Worm (Caenorhabditis elegans) whole organism, L2 larva: ENCODE data around the gene htp-2.

ENCODE experiments used
- C34F6.9 ChIP-seq: fragments of 150-350 bp; optimal IDR thresholded peaks from 2 replicates; lab custom pipeline; 2014; ENCODE audit warnings: missing biosample characterization, missing genetic modification characterization
- F13H6.1 ChIP-seq: sonication (generic microtip); optimal IDR thresholded peaks from 2 replicates; lab custom pipeline; 2016; ENCODE audit warnings: missing genetic modification characterization, missing compliant biosample characterization
- R02D3.7 ChIP-seq: fragments of 150-350 bp; optimal IDR thresholded peaks from 2 replicates; lab custom pipeline; 2014; ENCODE audit warnings: missing biosample characterization, missing genetic modification characterization
- Y55F3AM.14 ChIP-seq: fragments of 200-800 bp; sonication (Bioruptor generic); optimal IDR thresholded peaks from 2 replicates; lab custom pipeline; 2018; ENCODE audit warnings: mild to moderate bottlenecking, missing genetic modification characterization, missing compliant biosample characterization
- ZK546.5 ChIP-seq: sonication (generic microtip); optimal IDR thresholded peaks from 2 replicates; lab custom pipeline; 2017; ENCODE audit warnings: missing biosample characterization, missing genetic modification characterization
- alr-1 ChIP-seq: fragments of 150-350 bp; optimal IDR thresholded peaks from 2 replicates; lab custom pipeline; 2014; ENCODE audit warnings: missing biosample characterization, missing genetic modification characterization
- aly-2 ChIP-seq: fragments of 150-350 bp; optimal IDR thresholded peaks from 2 replicates; lab custom pipeline; 2014; ENCODE audit warnings: missing biosample characterization, missing genetic modification characterization
- blmp-1 ChIP-seq: sonication (generic microtip); optimal IDR thresholded peaks from 2 replicates; lab custom pipeline; 2017; ENCODE audit warnings: missing genetic modification characterization, mild to moderate bottlenecking, missing compliant biosample characterization, antibody characterized with exemption, moderate library complexity; ENCODE audit not compliant: insufficient read depth
- ceh-16 ChIP-seq: fragments of 150-350 bp; optimal IDR thresholded peaks from 2 replicates; lab custom pipeline; 2014; ENCODE audit warnings: missing biosample characterization, missing genetic modification characterization
- ceh-82 ChIP-seq: fragments of 150-350 bp; optimal IDR thresholded peaks from 2 replicates; lab custom pipeline; 2014; ENCODE audit warnings: missing biosample characterization, missing genetic modification characterization
- crh-2 ChIP-seq: sonication (generic microtip); optimal IDR thresholded peaks from 2 replicates; lab custom pipeline; 2017; ENCODE audit warnings: missing biosample characterization, missing genetic modification characterization
- elt-3 ChIP-seq: sonication (generic microtip); optimal IDR thresholded peaks from 2 replicates; lab custom pipeline; 2017; ENCODE audit warnings: missing biosample characterization, missing genetic modification characterization
- gmeb-1 ChIP-seq: fragments of 150-350 bp; optimal IDR thresholded peaks from 2 replicates; lab custom pipeline; 2014; ENCODE audit warnings: missing biosample characterization, missing genetic modification characterization
- lin-11 ChIP-seq: fragments of 150-350 bp; sonication (generic microtip); optimal IDR thresholded peaks from 2 replicates; lab custom pipeline; 2014; ENCODE audit warnings: missing biosample characterization, missing genetic modification characterization, inconsistent platforms, mixed read lengths
- lin-13 ChIP-seq: fragments of 150-350 bp; optimal IDR thresholded peaks from 2 replicates; lab custom pipeline; 2014; ENCODE audit warnings: missing biosample characterization, missing genetic modification reagents, missing genetic modification characterization
- lin-39 ChIP-seq: fragments of 150-350 bp; optimal IDR thresholded peaks from 2 replicates; lab custom pipeline; 2014; ENCODE audit warnings: missing biosample characterization, missing genetic modification reagents, missing genetic modification characterization
- lsy-2 ChIP-seq, 2 experiments: fragments of 150-350 bp in 1 of 2; sonication (generic microtip) in 1 of 2; optimal IDR thresholded peaks; 2 replicates each; lab custom pipeline; 2014 to 2017; ENCODE audit warnings: missing biosample characterization in 2 of 2, missing genetic modification characterization in 2 of 2
- mab-5 ChIP-seq: fragments of 150-350 bp; optimal IDR thresholded peaks from 2 replicates; lab custom pipeline; 2014; ENCODE audit warnings: missing biosample characterization, missing genetic modification characterization
- mbf-1 ChIP-seq: sonication (generic microtip); optimal IDR thresholded peaks from 2 replicates; lab custom pipeline; 2017; ENCODE audit warnings: missing biosample characterization, missing genetic modification characterization
- nhr-10 ChIP-seq: sonication (generic microtip); optimal IDR thresholded peaks from 2 replicates; lab custom pipeline; 2017; ENCODE audit warnings: missing biosample characterization, missing genetic modification characterization
- nhr-12 ChIP-seq: fragments of 150-350 bp; optimal IDR thresholded peaks from 2 replicates; lab custom pipeline; 2014; ENCODE audit warnings: missing biosample characterization, missing genetic modification characterization
- nhr-129 ChIP-seq: fragments of 150-350 bp; optimal IDR thresholded peaks from 2 replicates; lab custom pipeline; 2014; ENCODE audit warnings: missing biosample characterization, missing genetic modification characterization
- nhr-21 ChIP-seq: fragments of 150-350 bp; optimal IDR thresholded peaks from 2 replicates; lab custom pipeline; 2014; ENCODE audit warnings: missing biosample characterization, missing genetic modification characterization
- nhr-23 ChIP-seq: fragments of 150-350 bp; optimal IDR thresholded peaks from 2 replicates; lab custom pipeline; 2014; ENCODE audit warnings: missing biosample characterization, missing genetic modification reagents, missing genetic modification characterization
- nhr-25 ChIP-seq: fragments of 150-350 bp; sonication (generic microtip); optimal IDR thresholded peaks from 3 replicates; lab custom pipeline; 2014; ENCODE audit warnings: missing biosample characterization, missing genetic modification characterization
- nhr-6 ChIP-seq: fragments of 150-350 bp; optimal IDR thresholded peaks from 2 replicates; lab custom pipeline; 2014; ENCODE audit warnings: missing biosample characterization, missing genetic modification characterization
- nhr-77 ChIP-seq: fragments of 150-350 bp; optimal IDR thresholded peaks from 2 replicates; lab custom pipeline; 2014; ENCODE audit warnings: missing biosample characterization, missing genetic modification characterization
- peb-1 ChIP-seq: fragments of 150-350 bp; optimal IDR thresholded peaks from 2 replicates; lab custom pipeline; 2014; ENCODE audit warnings: missing biosample characterization, missing genetic modification characterization
- sem-4 ChIP-seq: fragments of 150-350 bp; optimal IDR thresholded peaks from 2 replicates; lab custom pipeline; 2014; ENCODE audit warnings: missing biosample characterization, missing genetic modification reagents, missing genetic modification characterization
- skn-1 ChIP-seq: sonication (generic microtip); optimal IDR thresholded peaks from 2 replicates; lab custom pipeline; 2017; ENCODE audit warnings: missing biosample characterization, missing genetic modification characterization
- sma-3 ChIP-seq: sonication (generic microtip); optimal IDR thresholded peaks from 2 replicates; lab custom pipeline; 2016; ENCODE audit warnings: missing genetic modification reagents, missing genetic modification characterization, missing compliant biosample characterization
- sma-9 ChIP-seq, 2 experiments: fragments of 150-350 bp in 1 of 2; sonication (generic microtip) in 1 of 2; optimal IDR thresholded peaks; 2 replicates each; lab custom pipeline; 2014 to 2016; ENCODE audit warnings: missing genetic modification characterization in 2 of 2, mild to moderate bottlenecking in 1 of 2, missing biosample characterization in 1 of 2, missing compliant biosample characterization in 1 of 2, missing genetic modification reagents in 1 of 2, moderate library complexity in 1 of 2
- snpc-4 ChIP-seq: fragments of 150-350 bp; optimal IDR thresholded peaks from 2 replicates; lab custom pipeline; 2014; ENCODE audit warnings: missing biosample characterization, missing genetic modification characterization
- unc-39 ChIP-seq: fragments of 150-350 bp; optimal IDR thresholded peaks from 2 replicates; lab custom pipeline; 2014; ENCODE audit warnings: missing biosample characterization, missing genetic modification characterization
- unc-55 ChIP-seq: fragments of 150-350 bp; sonication (generic microtip); optimal IDR thresholded peaks from 3 replicates; lab custom pipeline; 2014; ENCODE audit warnings: missing biosample characterization, missing genetic modification reagents, missing genetic modification characterization
- unc-62 ChIP-seq: fragments of 150-350 bp; optimal IDR thresholded peaks from 2 replicates; lab custom pipeline; 2014; ENCODE audit warnings: missing biosample characterization, missing genetic modification reagents, missing genetic modification characterization
- ztf-1 ChIP-seq: fragments of 200-800 bp; sonication (Bioruptor generic); conservative IDR thresholded peaks from 2 replicates; pipeline ENCODE4 v1.3.6; 2022; ENCODE audit warnings: missing genetic modification characterization, missing compliant biosample characterization
- ztf-11 ChIP-seq: sonication (generic microtip); optimal IDR thresholded peaks from 2 replicates; lab custom pipeline; 2017; ENCODE audit warnings: missing biosample characterization, missing genetic modification characterization
- ztf-4 ChIP-seq: fragments of 150-350 bp; optimal IDR thresholded peaks from 2 replicates; lab custom pipeline; 2014; ENCODE audit warnings: missing biosample characterization, missing genetic modification characterization

The htp-2 gene

ce11 chrIV:6402386-6402905 is 16.9 kb upstream of the htp-2 start, which contains the start of gene sfrp-1:
TSS of gene sfrp-1 (minus strand) at chrIV:6402436.
- TF ChIP-seq nhr-21 (tag; lab: Kevin White, UChicago) (no peak), mbf-1 (tag; lab: Kevin White, UChicago) (no peak), F13H6.1 (tag; lab: Kevin White, UChicago) (no peak), ztf-4 (no peak), snpc-4 (tag; lab: Kevin White, UChicago) (no peak), sma-9 (GFP tag; optimal IDR thresholded peaks at IDR 0.05; lab: Kevin White, UChicago) (no peak), sma-9 (tag; optimal IDR thresholded peaks at IDR 0.05; lab: Kevin White, UChicago) (no peak), ceh-16 (tag; lab: Kevin White, UChicago) (no peak), lin-11 (tag; lab: Kevin White, UChicago) (no peak), sem-4 (tag; lab: Kevin White, UChicago) (no peak), peb-1 (tag; lab: Kevin White, UChicago) (no peak), skn-1 (tag; lab: Kevin White, UChicago) (no peak), nhr-12 (tag; lab: Kevin White, UChicago) (no peak), elt-3 (tag; lab: Kevin White, UChicago) (no peak), ceh-82 (tag; lab: Kevin White, UChicago) (no peak), ztf-11 (no peak), unc-62 (GFP tag; lab: Kevin White, UChicago) (no peak)

ce11 chrIV:6403399-6403798 is 15.9 kb upstream of the htp-2 start:
- no peak for TF ChIP-seq unc-62 (GFP tag; lab: Kevin White, UChicago)

ce11 chrIV:6404871-6405270 is 14.5 kb upstream of the htp-2 start, which contains the start of gene srv-13:
TSS of gene srv-13 (plus strand) at chrIV:6405171.
- TF ChIP-seq alr-1 (tag; lab: Kevin White, UChicago) (no peak), sma-3 (GFP tag; lab: Kevin White, UChicago) (no peak), ceh-82 (tag; lab: Kevin White, UChicago) (no peak), nhr-12 (tag; lab: Kevin White, UChicago) (no peak), unc-39 (no peak), sma-9 (GFP tag; optimal IDR thresholded peaks at IDR 0.05; lab: Kevin White, UChicago) (no peak), sma-9 (tag; optimal IDR thresholded peaks at IDR 0.05; lab: Kevin White, UChicago) (no peak), ztf-1 (GFP tag; lab: Robert Waterston, UW) (no peak), snpc-4 (tag; lab: Kevin White, UChicago) (no peak), nhr-25 (no peak), nhr-10 (no peak), nhr-6 (no peak), unc-62 (GFP tag; lab: Kevin White, UChicago) (no peak), nhr-77 (tag; lab: Kevin White, UChicago) (no peak), blmp-1 (tag; lab: Kevin White, UChicago) (no peak)

ce11 chrIV:6413482-6413881 is 5.8 kb upstream of the htp-2 start, which contains the start of gene nlp-71:
TSS of gene nlp-71 (minus strand) at chrIV:6413582.
- TF ChIP-seq peb-1 (tag; lab: Kevin White, UChicago) (no peak), elt-3 (tag; lab: Kevin White, UChicago) (no peak), nhr-129 (no peak), F13H6.1 (tag; lab: Kevin White, UChicago) (no peak), lin-39 (tag; lab: Kevin White, UChicago) (no peak), Y55F3AM.14 (GFP tag; lab: Kevin White, UChicago) (no peak), aly-2 (tag; lab: Kevin White, UChicago) (no peak), blmp-1 (tag; lab: Kevin White, UChicago) (no peak)

- TF ChIP-seq unc-62 (GFP tag; lab: Kevin White, UChicago) (no peak), sma-3 (GFP tag; lab: Kevin White, UChicago) (peak; percentile 29), sma-9 (GFP tag; optimal IDR thresholded peaks at IDR 0.05; lab: Kevin White, UChicago) (peak; percentile 69), sma-9 (tag; optimal IDR thresholded peaks at IDR 0.05; lab: Kevin White, UChicago) (no peak), snpc-4 (tag; lab: Kevin White, UChicago) (peak; percentile 11), ztf-4 (no peak), lin-11 (tag; lab: Kevin White, UChicago) (peak; percentile 1), nhr-77 (tag; lab: Kevin White, UChicago) (no peak), alr-1 (tag; lab: Kevin White, UChicago) (no peak), C34F6.9 (peak; percentile 60), crh-2 (tag; lab: Kevin White, UChicago) (peak; percentile 61), lin-13 (no peak), ZK546.5 (tag; lab: Kevin White, UChicago) (peak; percentile 14), nhr-6 (peak; percentile 37), nhr-25 (no peak), skn-1 (tag; lab: Kevin White, UChicago) (no peak), nhr-23 (no peak), R02D3.7 (tag; lab: Kevin White, UChicago) (peak; percentile 99), unc-39 (no peak), nhr-21 (tag; lab: Kevin White, UChicago) (peak; percentile 39), elt-3 (tag; lab: Kevin White, UChicago) (no peak), ztf-1 (GFP tag; lab: Robert Waterston, UW) (no peak), mab-5 (tag; lab: Kevin White, UChicago) (no peak), lsy-2 (tag; optimal IDR thresholded peaks at IDR 0.05; lab: Kevin White, UChicago) (no peak), nhr-129 (peak; percentile 73), lin-39 (tag; lab: Kevin White, UChicago) (no peak), ztf-11 (no peak), ceh-82 (tag; lab: Kevin White, UChicago) (no peak), unc-55 (peak; percentile 83), F13H6.1 (tag; lab: Kevin White, UChicago) (peak; percentile 2), gmeb-1 (peak; percentile 96)
These were observed 4.2 kb upstream of the htp-2 start, which contains the start of gene exos-2 for ce11 chrIV:6415149-6415548. TSS of gene exos-2 (plus strand) at chrIV:6415478.
